Worm (Caenorhabditis elegans) whole organism, L1 larva: ENCODE measurements around the gene col-79.
A peak's percentile ranks its signal among the peaks of the same experiment; 100 is the strongest.

ENCODE experiments used
- C04F5.9 ChIP-seq: sonication (generic microtip); optimal IDR thresholded peaks from 2 replicates; lab custom pipeline; 2016; ENCODE audit warnings: missing genetic modification characterization, missing compliant biosample characterization
- C16A3.4 ChIP-seq: fragments of 150-350 bp; optimal IDR thresholded peaks from 2 replicates; lab custom pipeline; 2014; ENCODE audit warnings: missing biosample characterization, missing genetic modification characterization
- C34B4.2 ChIP-seq: sonication (generic microtip); optimal IDR thresholded peaks from 2 replicates; lab custom pipeline; 2017; ENCODE audit warnings: mild to moderate bottlenecking, missing genetic modification characterization, missing compliant biosample characterization
- aha-1 ChIP-seq: fragments of 150-350 bp; optimal IDR thresholded peaks from 2 replicates; lab custom pipeline; 2014; ENCODE audit warnings: missing biosample characterization, missing genetic modification characterization
- alr-1 ChIP-seq: fragments of 200-800 bp; sonication (Bioruptor generic); optimal IDR thresholded peaks from 2 replicates; lab custom pipeline; 2018; ENCODE audit warnings: borderline replicate concordance, mild to moderate bottlenecking, missing genetic modification characterization, missing compliant biosample characterization
- blmp-1 ChIP-seq: fragments of 150-350 bp; optimal IDR thresholded peaks from 2 replicates; lab custom pipeline; 2014; ENCODE audit warnings: missing biosample characterization, missing genetic modification characterization
- ceh-63 ChIP-seq: fragments of 200-800 bp; sonication (Bioruptor generic); optimal IDR thresholded peaks from 2 replicates; lab custom pipeline; 2018; ENCODE audit warnings: mild to moderate bottlenecking, missing genetic modification characterization, missing compliant biosample characterization
- ceh-82 ChIP-seq, 3 experiments: fragments of 150-350 bp in 1 of 3; sonication (generic microtip) in 2 of 3; optimal IDR thresholded peaks; 2 replicates each; lab custom pipeline; 2014 to 2017; ENCODE audit warnings: missing biosample characterization in 3 of 3, missing genetic modification characterization in 3 of 3
- ceh-88 ChIP-seq: fragments of 200-800 bp; sonication (Bioruptor generic); IDR thresholded peaks from 2 replicates; pipeline ENCODE4 v1.3.6; 2022; ENCODE audit warnings: missing genetic modification characterization, missing compliant biosample characterization
- dpl-1 ChIP-seq, 3 experiments: fragments of 150-350 bp in 2 of 3; sonication (generic microtip) in 1 of 3; optimal IDR thresholded peaks; 2 replicates each; lab custom pipeline; 2014 to 2017; ENCODE audit warnings: missing biosample characterization in 3 of 3, missing genetic modification characterization in 3 of 3, missing genetic modification reagents in 3 of 3
- dsc-1 ChIP-seq: sonication (generic microtip); optimal IDR thresholded peaks from 2 replicates; lab custom pipeline; 2016; ENCODE audit warnings: mild to moderate bottlenecking, missing genetic modification characterization, missing compliant biosample characterization
- efl-1 ChIP-seq, 4 experiments: fragments of 150-350 bp; optimal IDR thresholded peaks in 3 of 4; peaks in 1 of 4; 1 replicate in 1 of 4; 2 replicates in 3 of 4; lab custom pipeline; 2014; ENCODE audit warnings: missing biosample characterization in 2 of 4, missing genetic modification characterization in 2 of 4, missing genetic modification reagents in 2 of 4
- efl-3 ChIP-seq: fragments of 200-800 bp; sonication (Bioruptor generic); optimal IDR thresholded peaks from 2 replicates; lab custom pipeline; 2018; ENCODE audit warnings: mild to moderate bottlenecking, missing genetic modification characterization, missing compliant biosample characterization
- egl-13 ChIP-seq: sonication (generic microtip); optimal IDR thresholded peaks from 2 replicates; lab custom pipeline; 2016; ENCODE audit warnings: missing genotype, missing genetic modification reagents, missing genetic modification characterization, missing compliant biosample characterization
- egl-27 ChIP-seq, 2 experiments: fragments of 150-350 bp in 1 of 2; sonication (generic microtip); optimal IDR thresholded peaks; 3 replicates each; lab custom pipeline; 2017 to 2018; ENCODE audit warnings: missing biosample characterization in 2 of 2, missing genetic modification characterization in 2 of 2, missing genetic modification reagents in 2 of 2
- hlh-17 ChIP-seq: fragments of 200-800 bp; sonication (Bioruptor generic); optimal IDR thresholded peaks from 2 replicates; lab custom pipeline; 2018; ENCODE audit warnings: missing genetic modification characterization, mild to moderate bottlenecking, missing compliant biosample characterization, moderate library complexity, borderline replicate concordance
- hlh-4 ChIP-seq: sonication (generic microtip); optimal IDR thresholded peaks from 2 replicates; lab custom pipeline; 2016; ENCODE audit warnings: mild to moderate bottlenecking, missing genetic modification characterization, missing compliant biosample characterization
- hpl-2 ChIP-seq: fragments of 150-350 bp; optimal IDR thresholded peaks from 2 replicates; lab custom pipeline; 2014; ENCODE audit warnings: missing biosample characterization, missing genetic modification reagents, missing genetic modification characterization
- irx-1 ChIP-seq: sonication (generic microtip); optimal IDR thresholded peaks from 2 replicates; lab custom pipeline; 2016; ENCODE audit warnings: missing genetic modification characterization, missing compliant biosample characterization
- isw-1 ChIP-seq: fragments of 200-800 bp; sonication (Bioruptor generic); IDR thresholded peaks from 2 replicates; pipeline ENCODE4 v1.3.6; 2022; ENCODE audit warnings: missing genetic modification characterization, missing compliant biosample characterization
- jun-1 ChIP-seq: fragments of 150-350 bp; optimal IDR thresholded peaks from 2 replicates; lab custom pipeline; 2014; ENCODE audit warnings: missing biosample characterization, missing genetic modification reagents, missing genetic modification characterization
- lin-13 ChIP-seq: fragments of 150-350 bp; optimal IDR thresholded peaks from 2 replicates; lab custom pipeline; 2014; ENCODE audit warnings: missing biosample characterization, missing genetic modification reagents, missing genetic modification characterization
- lin-15B ChIP-seq: fragments of 150-350 bp; sonication (generic microtip); optimal IDR thresholded peaks from 3 replicates; lab custom pipeline; 2014; ENCODE audit warnings: missing biosample characterization, missing genetic modification characterization
- lin-35 ChIP-seq, 2 experiments: fragments of 150-350 bp; optimal IDR thresholded peaks; 2 replicates each; lab custom pipeline; 2014; ENCODE audit warnings: missing biosample characterization in 2 of 2, missing genetic modification characterization in 2 of 2, missing genetic modification reagents in 2 of 2
- lin-39 ChIP-seq: fragments of 150-350 bp; optimal IDR thresholded peaks from 2 replicates; lab custom pipeline; 2014; ENCODE audit warnings: missing biosample characterization, missing genetic modification reagents, missing genetic modification characterization
- lir-3 ChIP-seq: sonication (generic microtip); optimal IDR thresholded peaks from 2 replicates; lab custom pipeline; 2016; ENCODE audit warnings: mild to moderate bottlenecking, missing genetic modification characterization, moderate library complexity, missing compliant biosample characterization; ENCODE audit not compliant: poor library complexity
- mab-9 ChIP-seq: fragments of 200-800 bp; sonication (Bioruptor generic); IDR thresholded peaks from 2 replicates; pipeline ENCODE4 v1.3.6; 2022; ENCODE audit warnings: missing genetic modification reagents, missing genetic modification characterization, missing compliant biosample characterization
- mdl-1 ChIP-seq, 2 experiments: fragments of 150-350 bp; optimal IDR thresholded peaks; 2 replicates each; lab custom pipeline; 2014 to 2017; ENCODE audit warnings: missing biosample characterization in 2 of 2, missing genetic modification characterization in 2 of 2, inconsistent platforms in 1 of 2
- mep-1 ChIP-seq: fragments of 150-350 bp; optimal IDR thresholded peaks from 2 replicates; lab custom pipeline; 2014; ENCODE audit warnings: missing biosample characterization, missing genetic modification characterization
- nhr-11 ChIP-seq: fragments of 150-350 bp; optimal IDR thresholded peaks from 2 replicates; lab custom pipeline; 2014; ENCODE audit warnings: missing biosample characterization, missing genetic modification characterization
- nhr-19 ChIP-seq: fragments of 200-800 bp; sonication (Bioruptor generic); conservative IDR thresholded peaks from 2 replicates; pipeline ENCODE4 v1.3.6; 2022; ENCODE audit warnings: missing genetic modification characterization, missing compliant biosample characterization
- nhr-20 ChIP-seq: sonication (generic microtip); optimal IDR thresholded peaks from 2 replicates; lab custom pipeline; 2016; ENCODE audit warnings: mild to moderate bottlenecking, missing genetic modification characterization, missing compliant biosample characterization
- nhr-28 ChIP-seq: fragments of 150-350 bp; optimal IDR thresholded peaks from 2 replicates; lab custom pipeline; 2014; ENCODE audit warnings: missing biosample characterization, missing genetic modification characterization
- nhr-47 ChIP-seq: sonication (generic microtip); optimal IDR thresholded peaks from 2 replicates; lab custom pipeline; 2016; ENCODE audit warnings: mild to moderate bottlenecking, missing genetic modification characterization, moderate library complexity, missing compliant biosample characterization
- nhr-71 ChIP-seq: sonication (generic microtip); optimal IDR thresholded peaks from 2 replicates; lab custom pipeline; 2016; ENCODE audit warnings: mild to moderate bottlenecking, missing genetic modification characterization, moderate library complexity, missing compliant biosample characterization
- nhr-84 ChIP-seq: sonication (generic microtip); optimal IDR thresholded peaks from 2 replicates; lab custom pipeline; 2017; ENCODE audit warnings: missing biosample characterization, missing genetic modification characterization
- nhr-85 ChIP-seq: sonication (generic microtip); peaks from one replicate; lab custom pipeline; 2016; ENCODE audit warnings: missing genetic modification characterization, inconsistent platforms, missing compliant biosample characterization
- nhr-90 ChIP-seq: sonication (generic microtip); optimal IDR thresholded peaks from 2 replicates; lab custom pipeline; 2016; ENCODE audit warnings: mild to moderate bottlenecking, missing genetic modification characterization, missing compliant biosample characterization; ENCODE audit not compliant: poor library complexity
- pag-3 ChIP-seq: sonication (generic microtip); optimal IDR thresholded peaks from 2 replicates; lab custom pipeline; 2017; ENCODE audit warnings: missing genetic modification characterization, mild to moderate bottlenecking, missing compliant biosample characterization, antibody characterized with exemption, borderline replicate concordance; ENCODE audit not compliant: insufficient read depth
- pax-3 ChIP-seq: fragments of 200-800 bp; sonication (Bioruptor generic); optimal IDR thresholded peaks from 2 replicates; lab custom pipeline; 2018; ENCODE audit warnings: mild to moderate bottlenecking, missing genetic modification characterization, moderate library complexity, missing compliant biosample characterization
- rnt-1 ChIP-seq: sonication (generic microtip); optimal IDR thresholded peaks from 2 replicates; lab custom pipeline; 2016; ENCODE audit warnings: mild to moderate bottlenecking, missing genetic modification characterization, moderate library complexity, missing compliant biosample characterization
- snu-23 ChIP-seq: sonication (generic microtip); optimal IDR thresholded peaks from 2 replicates; lab custom pipeline; 2016; ENCODE audit warnings: missing genetic modification characterization, missing compliant biosample characterization
- swsn-7 ChIP-seq: sonication (generic microtip); optimal IDR thresholded peaks from 2 replicates; lab custom pipeline; 2016; ENCODE audit warnings: missing genetic modification characterization, missing compliant biosample characterization
- tbx-2 ChIP-seq: sonication (generic microtip); optimal IDR thresholded peaks from 2 replicates; lab custom pipeline; 2016; ENCODE audit warnings: missing genetic modification characterization, missing compliant biosample characterization
- tlp-1 ChIP-seq: fragments of 150-350 bp; optimal IDR thresholded peaks from 2 replicates; lab custom pipeline; 2014; ENCODE audit warnings: missing biosample characterization, missing genetic modification characterization
- unc-62 ChIP-seq: fragments of 150-350 bp; optimal IDR thresholded peaks from 2 replicates; lab custom pipeline; 2014; ENCODE audit warnings: missing biosample characterization, missing genetic modification reagents, missing genetic modification characterization
- unc-86 ChIP-seq: sonication (generic microtip); optimal IDR thresholded peaks from 2 replicates; lab custom pipeline; 2016; ENCODE audit warnings: missing genetic modification characterization, missing compliant biosample characterization
- xbp-1 ChIP-seq: sonication (generic microtip); optimal IDR thresholded peaks from 2 replicates; lab custom pipeline; 2016; ENCODE audit warnings: missing genetic modification characterization, missing compliant biosample characterization
- ztf-11 ChIP-seq, 2 experiments: sonication (generic microtip); optimal IDR thresholded peaks; 2 replicates each; lab custom pipeline; 2016 to 2017; ENCODE audit warnings: missing genetic modification characterization in 2 of 2, missing biosample characterization in 1 of 2, missing compliant biosample characterization in 1 of 2
- ztf-4 ChIP-seq: fragments of 150-350 bp; optimal IDR thresholded peaks from 2 replicates; lab custom pipeline; 2014; ENCODE audit warnings: missing biosample characterization, missing genetic modification characterization

Gene col-79

ce11 chrII:10658576-10659256 is 44.7 kb upstream of the col-79 start, which contains the start of the genes snu-13 and rsp-7:
Gene snu-13 (minus strand): TSS chrII:10658626.
Gene rsp-7 (plus strand): TSS chrII:10659206.
- TF ChIP-seq ceh-63 (no peak), rnt-1 (tag; lab: Kevin White, UChicago) (peak; percentile 62), hlh-4 (tag; lab: Kevin White, UChicago) (no peak), hlh-17 (GFP tag; lab: Kevin White, UChicago) (no peak), ztf-4 (tag; lab: Kevin White, UChicago) (no peak), xbp-1 (peak; percentile 71), lir-3 (tag; lab: Kevin White, UChicago) (no peak), dpl-1 (GFP tag; optimal IDR thresholded peaks at IDR 0.05; lab: Kevin White, UChicago) (peak; percentile 70 to 76 (median 76)), aha-1 (no peak), nhr-90 (peak; percentile 57), C16A3.4 (tag; lab: Kevin White, UChicago) (peak; percentile 60), ceh-88 (GFP tag; lab: Robert Waterston, UW) (peak; percentile 23; the same call in 1 of the 2 replicates), dsc-1 (tag; lab: Kevin White, UChicago) (peak; percentile 49), nhr-19 (GFP tag; lab: Robert Waterston, UW) (peak; percentile 64), mab-9 (no peak), lin-13 (peak; percentile 45), swsn-7 (tag; lab: Kevin White, UChicago) (peak; percentile 68), nhr-84 (tag; lab: Kevin White, UChicago) (no peak), hpl-2 (GFP tag; lab: Kevin White, UChicago) (no peak), mep-1 (tag; lab: Kevin White, UChicago) (peak; percentile 81), efl-1 (optimal IDR thresholded peaks at IDR 0.05; lab: Kevin White, UChicago) (peak; percentile 82 to 83), efl-1 (GFP tag; optimal IDR thresholded peaks at IDR 0.05 in 1 of 2; lab: Kevin White, UChicago) (peak; percentile 74 to 96), lin-15B (tag; lab: Kevin White, UChicago) (peak; percentile 64), isw-1 (GFP tag; lab: Robert Waterston, UW) (peak; percentile 16), mdl-1 (tag; optimal IDR thresholded peaks at IDR 0.05; lab: Kevin White, UChicago) (peak in 1 of 2 experiments; percentile 44), unc-62 (GFP tag; lab: Kevin White, UChicago) (no peak), nhr-20 (tag; lab: Kevin White, UChicago) (peak; percentile 80), unc-86 (tag; lab: Kevin White, UChicago) (peak; percentile 23), efl-3 (no peak), tbx-2 (tag; lab: Kevin White, UChicago) (peak; percentile 65), blmp-1 (tag; lab: Kevin White, UChicago) (peak; percentile 68), alr-1 (tag; lab: Kevin White, UChicago) (no peak), nhr-71 (tag; lab: Kevin White, UChicago) (peak; percentile 82), pax-3 (tag; lab: Kevin White, UChicago) (no peak), ceh-82 (tag; optimal IDR thresholded peaks at IDR 0.05; lab: Kevin White, UChicago) (peak; percentile 46 to 76 (median 57)), egl-13 (tag; lab: Kevin White, UChicago) (peak; percentile 13), C34B4.2 (no peak), nhr-11 (peak; percentile 14), ztf-11 (tag; optimal IDR thresholded peaks at IDR 0.05; lab: Kevin White, UChicago) (no peak), egl-27 (tag; optimal IDR thresholded peaks at IDR 0.05; lab: Kevin White, UChicago) (no peak), snu-23 (GFP tag; lab: Kevin White, UChicago) (peak; percentile 78), nhr-28 (no peak), lin-35 (GFP tag; optimal IDR thresholded peaks at IDR 0.05; lab: Kevin White, UChicago) (peak; percentile 83 to 85), nhr-47 (peak; percentile 68), nhr-85 (tag; lab: Kevin White, UChicago) (peak; percentile 82), C04F5.9 (tag; lab: Kevin White, UChicago) (no peak), jun-1 (tag; lab: Kevin White, UChicago) (peak; percentile 33), tlp-1 (no peak), irx-1 (tag; lab: Kevin White, UChicago) (peak; percentile 5), pag-3 (tag; lab: Kevin White, UChicago) (peak; percentile 84), lin-39 (tag; lab: Kevin White, UChicago) (no peak)
